Worm (Caenorhabditis elegans) whole organism, young adult: Measurements from ENCODE around the gene H40L08.3.
A peak's percentile ranks its signal among the peaks of the same experiment; 100 is the strongest.

Source experiments
- B0035.1 ChIP-seq: sonication (generic microtip); optimal IDR thresholded peaks from 2 replicates; lab custom pipeline; 2016; ENCODE audit warnings: missing genetic modification characterization, mild to moderate bottlenecking, missing compliant biosample characterization, missing genotype, missing genetic modification reagents
- F10E7.11 ChIP-seq: sonication (generic microtip); optimal IDR thresholded peaks from 2 replicates; lab custom pipeline; 2017; ENCODE audit warnings: mild to moderate bottlenecking, missing genetic modification characterization, moderate library complexity, missing compliant biosample characterization
- F23B12.7 ChIP-seq: sonication (generic microtip); optimal IDR thresholded peaks from 2 replicates; lab custom pipeline; 2017; ENCODE audit warnings: missing genetic modification characterization, mild to moderate bottlenecking, missing compliant biosample characterization, antibody characterized with exemption, moderate library complexity; ENCODE audit not compliant: insufficient read depth
- K11D2.4 ChIP-seq: fragments of 200-800 bp; sonication (Bioruptor generic); IDR thresholded peaks from 2 replicates; pipeline ENCODE4 v1.3.6; 2022; ENCODE audit warnings: missing genetic modification reagents, missing genetic modification characterization, missing compliant biosample characterization
- Y53G8AR.9 ChIP-seq: fragments of 200-800 bp; sonication (Bioruptor generic); conservative IDR thresholded peaks from 2 replicates; pipeline ENCODE4 v1.3.6; 2022; ENCODE audit warnings: missing genetic modification reagents, missing genetic modification characterization, missing compliant biosample characterization
- Y56A3A.18 ChIP-seq: fragments of 200-800 bp; sonication (Bioruptor generic); IDR thresholded peaks from 2 replicates; pipeline ENCODE4 v1.3.6; 2022; ENCODE audit warnings: missing genetic modification reagents, missing genetic modification characterization, missing compliant biosample characterization
- Y67H2A.10 ChIP-seq: fragments of 200-800 bp; sonication (Bioruptor generic); conservative IDR thresholded peaks from 2 replicates; pipeline ENCODE4 v1.3.6; 2022; ENCODE audit warnings: missing genetic modification reagents, missing genetic modification characterization, missing compliant biosample characterization
- attf-3 ChIP-seq: fragments of 200-800 bp; sonication (Bioruptor generic); conservative IDR thresholded peaks from 2 replicates; pipeline ENCODE4 v1.3.6; 2022; ENCODE audit warnings: missing genetic modification reagents, missing genetic modification characterization, missing compliant biosample characterization
- cebp-1 ChIP-seq, 2 experiments: fragments of 200-800 bp in 1 of 2; sonication (Bioruptor generic) in 1 of 2; sonication (generic microtip) in 1 of 2; IDR thresholded peaks in 1 of 2; optimal IDR thresholded peaks in 1 of 2; 2 replicates each; pipeline versions ENCODE4 v1.3.6 to Lab custom; 2017 to 2022; ENCODE audit warnings: missing compliant biosample characterization in 2 of 2, missing genetic modification characterization in 2 of 2, mild to moderate bottlenecking in 1 of 2, missing genetic modification reagents in 1 of 2, moderate library complexity in 1 of 2
- ceh-58 ChIP-seq: fragments of 200-800 bp; sonication (Bioruptor generic); IDR thresholded peaks from 2 replicates; pipeline ENCODE4 v1.3.6; 2022; ENCODE audit warnings: missing genetic modification characterization, missing compliant biosample characterization
- die-1 ChIP-seq: sonication (generic microtip); optimal IDR thresholded peaks from 2 replicates; lab custom pipeline; 2016; ENCODE audit warnings: missing genotype, mild to moderate bottlenecking, missing genetic modification characterization, missing compliant biosample characterization
- egrh-3 ChIP-seq: fragments of 200-800 bp; sonication (Bioruptor generic); IDR thresholded peaks from 2 replicates; pipeline ENCODE4 v1.3.6; 2022; ENCODE audit warnings: missing genetic modification reagents, missing genetic modification characterization, missing compliant biosample characterization
- fkh-3 ChIP-seq: sonication (generic microtip); optimal IDR thresholded peaks from 2 replicates; lab custom pipeline; 2016; ENCODE audit warnings: mild to moderate bottlenecking, missing genetic modification characterization, missing compliant biosample characterization
- him-1 ChIP-seq: sonication (generic microtip); optimal IDR thresholded peaks from 2 replicates; lab custom pipeline; 2016; ENCODE audit warnings: missing genotype, missing genetic modification reagents, missing genetic modification characterization, missing compliant biosample characterization
- hmg-1.2 ChIP-seq: fragments of 200-800 bp; sonication (Bioruptor generic); IDR thresholded peaks from 2 replicates; pipeline ENCODE4 v1.3.6; 2022; ENCODE audit warnings: missing genetic modification reagents, missing genetic modification characterization, missing compliant biosample characterization
- hrde-1 ChIP-seq: sonication (generic microtip); optimal IDR thresholded peaks from 2 replicates; lab custom pipeline; 2016; ENCODE audit warnings: missing genetic modification characterization, mild to moderate bottlenecking, missing compliant biosample characterization, moderate library complexity, missing genotype, missing genetic modification reagents, borderline replicate concordance
- lag-1 ChIP-seq: fragments of 200-800 bp; sonication (Bioruptor generic); IDR thresholded peaks from 2 replicates; pipeline ENCODE4 v1.3.6; 2022; ENCODE audit warnings: missing genetic modification reagents, missing genetic modification characterization, missing compliant biosample characterization
- lin-26 ChIP-seq: fragments of 200-800 bp; sonication (Bioruptor generic); IDR thresholded peaks from 2 replicates; pipeline ENCODE4 v1.3.6; 2022; ENCODE audit warnings: missing genetic modification reagents, missing genetic modification characterization, missing compliant biosample characterization
- lin-40 ChIP-seq: sonication (generic microtip); optimal IDR thresholded peaks from 2 replicates; lab custom pipeline; 2016; ENCODE audit warnings: missing genetic modification characterization, mild to moderate bottlenecking, missing compliant biosample characterization, missing genotype, missing genetic modification reagents
- lsy-27 ChIP-seq: sonication (generic microtip); optimal IDR thresholded peaks from 2 replicates; lab custom pipeline; 2017; ENCODE audit warnings: missing genetic modification characterization, mild to moderate bottlenecking, missing compliant biosample characterization, antibody characterized with exemption, missing genotype, borderline replicate concordance; ENCODE audit not compliant: insufficient read depth
- mcd-1 ChIP-seq: fragments of 200-800 bp; sonication (Bioruptor generic); IDR thresholded peaks from 2 replicates; pipeline ENCODE4 v1.3.6; 2022; ENCODE audit warnings: missing genetic modification reagents, missing genetic modification characterization, missing compliant biosample characterization
- mes-4 ChIP-seq: sonication (generic microtip); optimal IDR thresholded peaks from 2 replicates; lab custom pipeline; 2016; ENCODE audit warnings: missing genotype, missing genetic modification characterization, missing compliant biosample characterization
- nhr-27 ChIP-seq: fragments of 200-800 bp; sonication (Bioruptor generic); optimal IDR thresholded peaks from 2 replicates; lab custom pipeline; 2018; ENCODE audit warnings: mild to moderate bottlenecking, missing genetic modification characterization, moderate library complexity, missing compliant biosample characterization
- nhr-80 ChIP-seq: sonication (generic microtip); optimal IDR thresholded peaks from 2 replicates; lab custom pipeline; 2016; ENCODE audit warnings: missing genetic modification characterization, missing compliant biosample characterization
- pha-4 ChIP-seq: fragments of 150-350 bp; sonication (generic microtip); optimal IDR thresholded peaks from 2 replicates; lab custom pipeline; 2014; ENCODE audit warnings: missing biosample characterization, missing genetic modification reagents, missing genetic modification characterization
- rcor-1 ChIP-seq: fragments of 200-800 bp; sonication (Bioruptor generic); IDR thresholded peaks from 2 replicates; pipeline ENCODE4 v1.3.6; 2022; ENCODE audit warnings: missing genetic modification reagents, missing genetic modification characterization, missing compliant biosample characterization
- sdz-38 ChIP-seq: sonication (generic microtip); optimal IDR thresholded peaks from 2 replicates; lab custom pipeline; 2016; ENCODE audit warnings: missing genotype, missing genetic modification characterization, missing compliant biosample characterization
- unc-62 ChIP-seq: fragments of 150-350 bp; optimal IDR thresholded peaks from 2 replicates; lab custom pipeline; 2014; ENCODE audit warnings: missing biosample characterization, missing genetic modification reagents, missing genetic modification characterization
- zim-3 ChIP-seq: sonication (generic microtip); optimal IDR thresholded peaks from 2 replicates; lab custom pipeline; 2017; ENCODE audit warnings: mild to moderate bottlenecking, missing genetic modification characterization, moderate library complexity, missing compliant biosample characterization
- ztf-26 ChIP-seq: sonication (generic microtip); optimal IDR thresholded peaks from 2 replicates; lab custom pipeline; 2017; ENCODE audit warnings: missing genetic modification characterization, missing compliant biosample characterization
- ztf-6 ChIP-seq: fragments of 200-800 bp; sonication (Bioruptor generic); IDR thresholded peaks from 2 replicates; pipeline ENCODE4 v1.3.6; 2022; ENCODE audit warnings: missing genetic modification reagents, missing genetic modification characterization, missing compliant biosample characterization

Gene H40L08.3

DNA sequence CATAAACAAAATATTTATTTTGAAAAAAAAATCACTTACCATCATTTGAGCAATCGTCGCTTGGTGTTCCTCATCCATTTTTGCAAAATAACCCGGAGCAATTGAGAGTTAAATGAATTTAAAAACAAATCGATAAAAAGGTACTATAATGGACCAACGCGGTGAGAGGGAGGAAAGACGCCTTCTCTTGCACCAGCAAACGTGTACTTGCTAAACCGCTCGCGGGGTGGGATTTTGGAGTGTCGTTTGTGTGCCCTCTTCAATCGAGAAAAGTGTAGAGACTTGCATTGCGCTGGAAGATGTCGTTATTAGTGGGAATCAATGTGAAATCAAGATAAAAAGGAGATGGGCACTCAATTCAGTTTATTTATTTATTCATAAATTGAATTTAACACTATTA, 7.9 kb upstream of the H40L08.3 start, which contains the start of gene H40L08.1:
TSS of gene H40L08.1 (minus strand) at position 292 of the 400 bp plus-strand sequence.
- TF ChIP-seq attf-3 (GFP tag; lab: Robert Waterston, UW): peak; percentile 90
- no peak for TF ChIP-seq nhr-27

DNA sequence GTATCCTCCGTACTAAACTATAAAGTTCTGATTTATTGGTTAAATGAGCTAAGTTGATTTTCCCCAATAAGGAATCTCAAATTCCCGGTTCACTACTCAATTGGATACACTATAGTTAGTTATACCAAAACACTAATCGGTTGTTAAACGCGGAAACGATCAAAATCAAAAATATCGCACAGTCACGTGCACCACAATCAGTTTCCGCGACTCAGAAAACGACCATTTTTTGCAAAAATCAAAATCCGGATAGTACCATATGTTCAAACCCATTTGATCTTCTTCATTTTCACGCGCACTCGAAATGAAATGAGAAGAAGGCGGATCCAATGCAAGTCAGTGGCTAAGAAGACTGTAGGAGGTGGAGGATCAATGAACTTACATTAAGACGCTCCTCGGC, 5.6 kb upstream of the H40L08.3 start:
- TF ChIP-seq ceh-58 (GFP tag; lab: Robert Waterston, UW) (no peak), F10E7.11 (tag; lab: Kevin White, UChicago) (no peak), rcor-1 (GFP tag; lab: Robert Waterston, UW) (no peak), attf-3 (GFP tag; lab: Robert Waterston, UW) (no peak), lin-26 (GFP tag; lab: Robert Waterston, UW) (0 out of 2 replicates have a peak, but pooled peaks have one; percentile 22), F23B12.7 (no peak), Y53G8AR.9 (GFP tag; lab: Robert Waterston, UW) (no peak)

DNA sequence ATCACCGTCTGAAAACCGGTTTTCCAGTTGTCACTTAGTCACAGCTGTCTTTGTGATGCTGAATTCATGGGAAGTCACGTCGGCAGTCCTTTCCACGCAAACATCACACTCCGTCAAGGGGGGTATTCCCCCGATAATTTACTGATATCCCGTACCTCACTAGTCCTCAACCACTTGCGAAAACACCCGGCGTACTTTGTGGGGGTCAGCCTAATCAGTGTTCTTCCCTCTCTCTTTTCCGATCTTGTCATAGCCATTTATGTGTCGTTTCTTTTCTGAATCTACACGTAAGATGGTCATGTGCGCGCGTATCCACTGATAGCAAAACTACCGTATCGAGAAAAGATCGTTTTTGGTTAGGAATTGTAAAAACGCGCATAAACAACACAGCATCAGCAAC, 3.5 kb upstream of the H40L08.3 start:
- TF ChIP-seq Y67H2A.10 (GFP tag; lab: Robert Waterston, UW): no peak
- TF ChIP-seq cebp-1 (GFP tag; IDR thresholded peaks at IDR 0.05; lab: Robert Waterston, UW): no peak
- TF ChIP-seq cebp-1 (tag; optimal IDR thresholded peaks at IDR 0.05; lab: Kevin White, UChicago): peak; percentile 9
- TF ChIP-seq nhr-80: no peak
- no peak for TF ChIP-seq unc-62 (GFP tag; lab: Kevin White, UChicago)
- TF ChIP-seq him-1 (tag; lab: Kevin White, UChicago): no peak
- TF ChIP-seq die-1 (tag; lab: Kevin White, UChicago): no peak
- no peak for TF ChIP-seq hmg-1.2 (GFP tag; lab: Robert Waterston, UW)
- peak; percentile 28 for TF ChIP-seq lin-40 (tag; lab: Kevin White, UChicago)
- peak; percentile 59 for TF ChIP-seq ztf-26 (tag; lab: Kevin White, UChicago)
- TF ChIP-seq ceh-58 (GFP tag; lab: Robert Waterston, UW): no peak
- no peak for TF ChIP-seq fkh-3 (tag; lab: Kevin White, UChicago)
- TF ChIP-seq hrde-1 (tag; lab: Kevin White, UChicago): no peak
- no peak for TF ChIP-seq egrh-3

DNA sequence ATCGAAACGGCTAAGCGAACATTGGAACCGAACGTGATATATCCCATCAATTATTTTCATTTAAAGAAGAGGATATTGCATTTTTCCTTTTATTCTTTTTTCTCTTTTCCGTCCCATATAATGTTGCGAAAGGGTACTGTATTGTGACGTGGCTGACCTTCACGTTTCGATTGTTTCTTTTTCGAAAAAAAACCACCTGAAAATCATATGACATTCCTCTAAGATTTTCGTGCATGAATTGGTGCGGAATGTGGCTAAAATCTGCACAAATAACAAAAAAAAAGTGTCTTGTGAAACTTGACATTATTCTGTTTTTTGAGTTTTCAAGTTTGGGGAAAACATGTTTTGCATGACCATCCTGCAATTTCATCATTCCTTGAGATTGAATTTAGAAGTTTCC, 2.4 kb upstream of the H40L08.3 start:
- TF ChIP-seq cebp-1 (GFP tag; IDR thresholded peaks at IDR 0.05; lab: Robert Waterston, UW) (no peak), cebp-1 (tag; optimal IDR thresholded peaks at IDR 0.05; lab: Kevin White, UChicago) (peak; percentile 26), F10E7.11 (tag; lab: Kevin White, UChicago) (no peak), K11D2.4 (GFP tag; lab: Robert Waterston, UW) (0 out of 2 replicates have a peak, but pooled peaks have one; percentile 31)

DNA sequence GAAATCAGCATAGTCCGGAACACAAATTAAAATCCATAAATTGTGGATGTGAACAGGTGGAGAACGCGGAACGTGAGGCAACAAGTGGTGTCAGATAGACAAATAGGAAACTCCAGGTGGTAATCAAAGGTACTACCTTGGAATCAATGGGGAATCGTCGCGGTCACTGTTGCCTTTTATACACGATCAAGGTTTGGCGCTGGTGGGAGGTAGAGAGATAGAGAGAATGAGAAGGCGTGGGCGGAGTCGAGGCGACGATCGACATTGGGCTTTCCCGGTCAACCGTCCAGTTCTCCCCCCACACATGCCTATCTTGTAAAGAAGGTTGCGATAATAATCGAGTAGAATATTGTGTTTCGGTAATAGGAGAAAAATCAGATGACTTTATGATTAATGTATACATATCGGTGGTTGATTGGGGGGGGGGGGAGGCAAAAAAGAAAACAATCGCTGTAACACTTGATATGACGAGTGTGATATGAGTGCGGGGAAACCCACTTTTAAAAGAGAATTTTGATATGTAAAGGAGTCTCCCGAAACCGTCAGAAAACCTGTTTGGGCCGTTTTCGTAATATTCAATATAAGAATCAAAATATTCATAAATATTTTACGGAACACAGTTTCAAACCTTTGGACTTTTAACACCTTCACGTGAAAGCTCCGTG, 1.8 kb upstream of the H40L08.3 start, which contains the start of the genes H40L08.8, H40L08.2 and H40L08.7:
TSS of gene H40L08.8 (minus strand) at position 37 of the 665 bp plus-strand sequence.
TSS of gene H40L08.2 (minus strand) at position 148 of the 665 bp plus-strand sequence.
TSS of gene H40L08.7 (minus strand) at position 148 of the 665 bp plus-strand sequence.
- TF ChIP-seq him-1 (tag; lab: Kevin White, UChicago) (no peak), Y56A3A.18 (GFP tag; lab: Robert Waterston, UW) (no peak), die-1 (tag; lab: Kevin White, UChicago) (no peak), B0035.1 (tag; lab: Kevin White, UChicago) (no peak), lag-1 (GFP tag; lab: Robert Waterston, UW) (no peak), mes-4 (tag; lab: Kevin White, UChicago) (no peak), hmg-1.2 (GFP tag; lab: Robert Waterston, UW) (no peak), pha-4 (tag; lab: Kevin White, UChicago) (no peak), K11D2.4 (GFP tag; lab: Robert Waterston, UW) (no peak), ztf-6 (GFP tag; lab: Robert Waterston, UW) (no peak), sdz-38 (tag; lab: Kevin White, UChicago) (no peak), lsy-27 (tag; lab: Kevin White, UChicago) (no peak), zim-3 (tag; lab: Kevin White, UChicago) (no peak), mcd-1 (GFP tag; lab: Robert Waterston, UW) (no peak)
- TF ChIP-seq, all 124 proteins: peak for 0
